Worm (Caenorhabditis elegans) whole organism, early embryonic: ENCODE measurements around the gene arl-3.

Experiments used
- aly-1 ChIP-seq: sonication (generic microtip); optimal IDR thresholded peaks from 2 replicates; lab custom pipeline; 2016; ENCODE audit warnings: missing genetic modification characterization, missing compliant biosample characterization
- ama-1 ChIP-seq: fragments of 150-350 bp; optimal IDR thresholded peaks from 2 replicates; lab custom pipeline; 2014
- ceh-13 ChIP-seq: fragments of 200-800 bp; sonication (Bioruptor generic); optimal IDR thresholded peaks from 2 replicates; lab custom pipeline; 2018; ENCODE audit warnings: mild to moderate bottlenecking, missing genetic modification characterization, missing compliant biosample characterization
- ceh-36 ChIP-seq: sonication (generic microtip); optimal IDR thresholded peaks from 2 replicates; lab custom pipeline; 2016; ENCODE audit warnings: missing genetic modification characterization, inconsistent platforms, missing compliant biosample characterization
- hmbx-1 ChIP-seq: sonication (generic microtip); optimal IDR thresholded peaks from 2 replicates; lab custom pipeline; 2016; ENCODE audit warnings: mild to moderate bottlenecking, missing genetic modification characterization, missing compliant biosample characterization
- hmg-4 ChIP-seq: fragments of 200-800 bp; sonication (Bioruptor generic); optimal IDR thresholded peaks from 2 replicates; lab custom pipeline; 2018; ENCODE audit warnings: mild to moderate bottlenecking, missing genetic modification characterization, missing compliant biosample characterization
- pes-1 ChIP-seq: fragments of 200-800 bp; sonication (Bioruptor generic); IDR thresholded peaks from 2 replicates; pipeline ENCODE4 v1.3.6; 2022; ENCODE audit warnings: missing genetic modification reagents, missing genetic modification characterization, missing compliant biosample characterization
- scrt-1 ChIP-seq: fragments of 200-800 bp; sonication (Bioruptor generic); IDR thresholded peaks from 2 replicates; pipeline ENCODE4 v1.3.6; 2022; ENCODE audit warnings: missing genetic modification characterization, missing compliant biosample characterization
- tbx-11 ChIP-seq: fragments of 200-800 bp; sonication (Bioruptor generic); IDR thresholded peaks from 2 replicates; pipeline ENCODE4 v1.3.6; 2022; ENCODE audit warnings: missing genetic modification characterization, missing compliant biosample characterization
- tra-4 ChIP-seq: sonication (generic microtip); optimal IDR thresholded peaks from 2 replicates; lab custom pipeline; 2017; ENCODE audit warnings: missing genetic modification characterization, missing compliant biosample characterization

DNA sequence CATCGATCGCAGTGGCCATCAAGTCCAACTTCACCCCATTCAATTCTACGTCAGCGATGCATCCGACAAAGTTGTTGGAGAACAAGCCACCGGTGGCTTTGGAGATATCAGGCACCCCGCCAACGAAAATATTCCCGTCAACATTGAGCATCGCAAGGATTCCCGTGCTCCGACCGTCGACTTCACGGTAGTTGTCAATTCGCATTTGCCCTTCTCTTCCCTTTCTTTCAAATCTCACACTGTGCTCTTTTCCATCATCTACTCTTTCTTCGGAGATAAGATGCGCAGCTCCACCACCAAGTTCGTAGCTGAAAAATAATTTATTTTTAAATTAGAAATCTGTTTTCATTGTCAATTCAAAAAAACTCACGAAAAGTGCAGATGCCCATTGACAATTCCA lies 41.3 kb downstream of the arl-3 start:
- TF ChIP-seq tbx-11 (GFP tag; lab: Robert Waterston, UW) (no peak), hmbx-1 (tag; lab: Kevin White, UChicago) (no peak), aly-1 (tag; lab: Kevin White, UChicago) (no peak), ama-1 (lab: Kevin White, UChicago) (no peak), pes-1 (GFP tag; lab: Robert Waterston, UW) (no peak), ceh-36 (no peak), ceh-13 (no peak), scrt-1 (GFP tag; lab: Robert Waterston, UW) (no peak), hmg-4 (GFP tag; lab: Kevin White, UChicago) (no peak), tra-4 (no peak)
